Fruit fly (Drosophila melanogaster): ENCODE measurements around the gene CG15601.

DNA sequence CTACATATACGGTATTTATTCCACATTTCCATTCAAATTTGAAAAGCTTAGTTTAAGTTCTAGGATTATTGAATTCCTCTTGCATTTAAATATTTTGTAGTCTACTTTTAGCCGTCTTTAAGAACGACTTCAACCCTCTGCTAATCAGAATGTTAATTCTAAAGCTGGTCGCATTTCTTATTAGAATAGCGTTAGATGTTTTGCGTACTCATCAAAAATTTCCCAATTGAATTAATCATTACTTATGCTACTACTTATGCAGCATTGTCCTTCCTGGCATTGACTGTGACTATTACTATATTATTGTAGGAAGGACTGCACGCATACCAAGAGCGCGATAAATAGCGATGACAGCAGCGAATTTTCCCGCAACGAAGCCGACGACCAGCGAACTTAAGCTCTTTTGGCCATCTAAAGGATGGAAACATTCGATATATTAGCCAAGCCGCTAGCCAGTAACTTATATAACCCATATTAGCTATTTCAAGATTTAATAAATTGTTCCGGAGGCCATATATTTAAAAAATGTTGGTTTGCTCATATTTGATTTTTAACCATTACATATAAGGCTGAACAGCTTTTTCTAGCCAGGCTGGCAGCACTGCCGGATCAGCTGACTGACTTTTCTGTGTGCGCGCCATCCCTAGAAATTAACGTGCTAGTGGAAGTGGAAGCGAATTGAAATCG, 13.4 kb upstream of the CG15601 start, which contains the start of gene CG8128:
- TF ChIP-seq Met (GFP tag; optimal IDR thresholded peaks at IDR 0.05) (peak; percentile 13), Sox15 (GFP tag; optimal IDR thresholded peaks at IDR 0.05) (no peak), CG16779 (tag; optimal IDR thresholded peaks at IDR 0.05) (no peak), CG9139 (GFP tag; optimal IDR thresholded peaks at IDR 0.05) (no peak), net (GFP tag; optimal IDR thresholded peaks at IDR 0.05) (no peak), esn (GFP tag; optimal IDR thresholded peaks at IDR 0.05) (peak; percentile 6), pdm3 (GFP tag; optimal IDR thresholded peaks at IDR 0.05) (peak; percentile 28), Hr39 (GFP tag; optimal IDR thresholded peaks at IDR 0.05) (peak; percentile 19), OdsH (GFP tag; optimal IDR thresholded peaks at IDR 0.05) (no peak), CG11762 (GFP tag; optimal IDR thresholded peaks at IDR 0.05; ENCODE audit: insufficient read depth) (no peak), Blimp-1 (GFP tag; optimal IDR thresholded peaks at IDR 0.05) (no peak), dac (GFP tag; optimal IDR thresholded peaks at IDR 0.05) (no peak)

All from whole organism, prepupa.